Worm (Caenorhabditis elegans) whole organism, L2 larva: Measurements from ENCODE around the gene nspf-3.

Experiments used
- F13H6.1 ChIP-seq: sonication (generic microtip); optimal IDR thresholded peaks from 2 replicates; lab custom pipeline; 2016; ENCODE audit warnings: missing genetic modification characterization, missing compliant biosample characterization
- alr-1 ChIP-seq: fragments of 150-350 bp; optimal IDR thresholded peaks from 2 replicates; lab custom pipeline; 2014; ENCODE audit warnings: missing biosample characterization, missing genetic modification characterization
- aly-2 ChIP-seq: fragments of 150-350 bp; optimal IDR thresholded peaks from 2 replicates; lab custom pipeline; 2014; ENCODE audit warnings: missing biosample characterization, missing genetic modification characterization
- mdl-1 ChIP-seq, 2 experiments: fragments of 150-350 bp in 1 of 2; sonication (generic microtip) in 1 of 2; optimal IDR thresholded peaks; 2 replicates each; lab custom pipeline; 2017; ENCODE audit warnings: missing biosample characterization in 2 of 2, missing genetic modification characterization in 2 of 2
- nhr-129 ChIP-seq: fragments of 150-350 bp; optimal IDR thresholded peaks from 2 replicates; lab custom pipeline; 2014; ENCODE audit warnings: missing biosample characterization, missing genetic modification characterization
- nhr-21 ChIP-seq: fragments of 150-350 bp; optimal IDR thresholded peaks from 2 replicates; lab custom pipeline; 2014; ENCODE audit warnings: missing biosample characterization, missing genetic modification characterization
- nhr-237 ChIP-seq: fragments of 150-350 bp; optimal IDR thresholded peaks from 2 replicates; lab custom pipeline; 2014; ENCODE audit warnings: missing biosample characterization, missing genetic modification characterization
- nhr-77 ChIP-seq: fragments of 150-350 bp; optimal IDR thresholded peaks from 2 replicates; lab custom pipeline; 2014; ENCODE audit warnings: missing biosample characterization, missing genetic modification characterization
- skn-1 ChIP-seq: sonication (generic microtip); optimal IDR thresholded peaks from 2 replicates; lab custom pipeline; 2017; ENCODE audit warnings: missing biosample characterization, missing genetic modification characterization
- snpc-4 ChIP-seq: fragments of 150-350 bp; optimal IDR thresholded peaks from 2 replicates; lab custom pipeline; 2014; ENCODE audit warnings: missing biosample characterization, missing genetic modification characterization
- unc-39 ChIP-seq: fragments of 150-350 bp; optimal IDR thresholded peaks from 2 replicates; lab custom pipeline; 2014; ENCODE audit warnings: missing biosample characterization, missing genetic modification characterization
- zag-1 ChIP-seq: fragments of 150-350 bp; optimal IDR thresholded peaks from 2 replicates; lab custom pipeline; 2014; ENCODE audit warnings: missing biosample characterization, missing genetic modification characterization
- ztf-11 ChIP-seq: sonication (generic microtip); optimal IDR thresholded peaks from 2 replicates; lab custom pipeline; 2017; ENCODE audit warnings: missing biosample characterization, missing genetic modification characterization
- ztf-4 ChIP-seq: fragments of 150-350 bp; optimal IDR thresholded peaks from 2 replicates; lab custom pipeline; 2014; ENCODE audit warnings: missing biosample characterization, missing genetic modification characterization

ce11 chrII:2677534-2678168, 12.3 kb downstream of the nspf-3 start, which contains the start of gene F22E5.17:
- TF ChIP-seq unc-39 (no peak), nhr-21 (tag; lab: Kevin White, UChicago) (no peak), snpc-4 (tag; lab: Kevin White, UChicago) (no peak), nhr-129 (no peak), F13H6.1 (peak; percentile 1), alr-1 (tag; lab: Kevin White, UChicago) (no peak), ztf-11 (tag; lab: Kevin White, UChicago) (no peak), nhr-77 (tag; lab: Kevin White, UChicago) (no peak), zag-1 (no peak), mdl-1 (tag; optimal IDR thresholded peaks at IDR 0.05; lab: Kevin White, UChicago) (no peak), nhr-237 (tag; lab: Kevin White, UChicago) (no peak), aly-2 (tag; lab: Kevin White, UChicago) (no peak), ztf-4 (no peak), skn-1 (tag; lab: Kevin White, UChicago) (no peak)
